In the genomic region with DNA sequence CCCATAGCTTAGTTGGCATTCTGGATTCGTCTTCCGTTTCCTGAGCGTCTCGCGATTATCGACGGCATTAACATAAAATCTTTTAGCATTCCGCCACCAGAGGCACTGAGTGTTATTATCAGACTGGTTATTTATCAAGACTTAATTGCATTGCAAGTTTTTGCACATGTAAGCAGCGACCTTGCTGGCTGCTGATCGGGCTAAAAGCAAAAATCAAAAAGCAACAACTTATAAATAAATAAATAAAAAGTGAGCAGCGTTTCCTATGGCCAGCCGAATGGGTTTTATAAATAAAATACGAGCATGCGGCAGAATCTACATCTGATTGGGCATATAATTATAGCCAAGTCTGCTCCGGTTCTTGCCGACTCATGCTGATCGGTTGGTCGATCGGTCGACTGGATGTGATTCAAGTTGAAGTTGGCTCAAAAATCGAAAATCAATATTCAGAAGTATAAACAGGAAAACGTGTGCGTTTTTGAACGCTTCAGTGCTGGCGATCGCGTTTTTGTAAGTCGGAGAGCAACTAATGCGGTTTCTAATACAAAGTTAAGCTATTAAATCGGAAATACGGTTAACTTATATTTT, we compare ENCODE assay signal across 3 fruit fly cellular contexts.
TF ChIP-seq lines count a peak whose summit lies in the region.

No protein-coding gene starts in this region.

- TF ChIP-seq CTCF in whole organism, embryonic (GFP tag; optimal IDR thresholded peaks at IDR 0.05; lab: Kevin White, UChicago), result no peak

TF ChIP-seq in whole organism, adult, 20 proteins besides CTCF, POLR2A, EP300 and RAD21:
- TF ChIP-seq CG33017 (tag; optimal IDR thresholded peaks at IDR 0.05; lab: Kevin White, UChicago) (no peak), tj (GFP tag; optimal IDR thresholded peaks at IDR 0.05; lab: Kevin White, UChicago) (peak; percentile 91)

TF ChIP-seq in whole organism, embryonic, 481 proteins besides CTCF, POLR2A, EP300 and RAD21:
- TF ChIP-seq CG12104 (GFP tag; optimal IDR thresholded peaks at IDR 0.05; lab: Kevin White, UChicago) (no peak), CG13894 (tag; optimal IDR thresholded peaks at IDR 0.05; lab: Kevin White, UChicago) (peak; percentile 90)
TF ChIP-seq in whole organism, embryonic: peak in this region for 1.

TF ChIP-seq in whole organism, prepupa, 60 proteins besides CTCF, POLR2A, EP300 and RAD21:
- TF ChIP-seq Eip78C (GFP tag; lab: Kevin White, UChicago) (peak; percentile 28), CG8319 (GFP tag; optimal IDR thresholded peaks at IDR 0.05; lab: Kevin White, UChicago) (no peak)
